Worm (Caenorhabditis elegans): Measurements from ENCODE around the gene dph-3.

DNA sequence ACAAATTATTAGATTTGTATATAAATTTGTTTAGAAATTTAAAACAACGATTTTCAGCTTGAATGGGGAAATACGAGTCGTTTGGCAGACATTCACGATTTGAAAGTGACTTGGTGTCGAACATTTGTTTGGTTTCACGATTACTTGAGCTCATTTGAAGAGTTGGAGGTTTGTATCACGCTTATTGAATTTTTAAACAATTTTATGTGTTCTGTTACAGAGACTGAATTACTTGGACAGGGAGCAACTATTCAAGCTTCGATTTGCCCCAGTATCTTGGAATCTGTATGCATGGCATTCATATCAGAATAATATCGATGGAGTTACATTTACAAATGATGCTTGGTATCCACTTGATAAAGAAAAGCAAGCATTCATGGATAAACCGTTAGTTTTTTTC, 20.3 kb downstream of the dph-3 start:
- TF ChIP-seq cog-1 (tag; optimal IDR thresholded peaks at IDR 0.05) (no peak), ref-1 (GFP tag; conservative IDR thresholded peaks at IDR 0.05) (no peak), tab-1 (GFP tag; IDR thresholded peaks at IDR 0.05) (no peak)

All from whole organism, midembryonic.